In genomic region chrV:5322815-5323214, ce11 we compare ENCODE assay signal across 2 worm cellular contexts.
TF ChIP-seq lines count a peak whose summit lies in the region.

No protein-coding gene starts in this region.

TF ChIP-seq in whole organism, L2 larva, 48 proteins besides CTCF, POLR2A, EP300 and RAD21:
- TF ChIP-seq nhr-77 (tag; optimal IDR thresholded peaks at IDR 0.05; lab: Kevin White, UChicago) (no peak), aly-2 (tag; optimal IDR thresholded peaks at IDR 0.05; lab: Kevin White, UChicago) (no peak), zag-1 (tag; optimal IDR thresholded peaks at IDR 0.05; lab: Kevin White, UChicago) (no peak), snpc-4 (tag; optimal IDR thresholded peaks at IDR 0.05; lab: Kevin White, UChicago) (no peak), nhr-21 (tag; optimal IDR thresholded peaks at IDR 0.05; lab: Kevin White, UChicago) (no peak), nhr-6 (tag; optimal IDR thresholded peaks at IDR 0.05; lab: Kevin White, UChicago) (no peak), ztf-11 (tag; optimal IDR thresholded peaks at IDR 0.05; lab: Kevin White, UChicago) (no peak), nhr-129 (tag; optimal IDR thresholded peaks at IDR 0.05; lab: Kevin White, UChicago) (no peak), R02D3.7 (tag; optimal IDR thresholded peaks at IDR 0.05; lab: Kevin White, UChicago) (no peak), nhr-11 (tag; optimal IDR thresholded peaks at IDR 0.05; lab: Kevin White, UChicago) (no peak), F13H6.1 (tag; optimal IDR thresholded peaks at IDR 0.05; lab: Kevin White, UChicago) (peak; percentile 35), lsy-2 (tag; optimal IDR thresholded peaks at IDR 0.05; lab: Kevin White, UChicago) (peak in 1 of 2 experiments; percentile 18), C34F6.9 (tag; optimal IDR thresholded peaks at IDR 0.05; lab: Kevin White, UChicago) (no peak)

TF ChIP-seq in whole organism, late embryonic, 69 proteins besides CTCF, POLR2A, EP300 and RAD21:
- peak; percentile 48 for TF ChIP-seq ceh-19 (GFP tag; optimal IDR thresholded peaks at IDR 0.05; lab: Kevin White, UChicago)
- TF ChIP-seq hlh-8 (tag; optimal IDR thresholded peaks at IDR 0.05; lab: Kevin White, UChicago) = no peak
TF ChIP-seq in whole organism, late embryonic: peak in this region for 1.

Comparison
In these comparisons a context has a peak if more than half of its experiments do, and no peak if none do; other contexts are left out.
1. Of the 6 proteins assayed by ChIP-seq in both whole organism, late embryonic and whole organism, L2 larva: peak only in whole organism, late embryonic: none; only in whole organism, L2 larva: F13H6.1; in both: none; in neither: 5.